Worm (Caenorhabditis elegans) whole organism, L2 larva: ENCODE data around the gene clec-240.

Source experiments
- ZK546.5 ChIP-seq: sonication (generic microtip); optimal IDR thresholded peaks from 2 replicates; lab custom pipeline; 2017; ENCODE audit warnings: missing biosample characterization, missing genetic modification characterization
- aly-2 ChIP-seq: fragments of 150-350 bp; optimal IDR thresholded peaks from 2 replicates; lab custom pipeline; 2014; ENCODE audit warnings: missing biosample characterization, missing genetic modification characterization
- blmp-1 ChIP-seq: sonication (generic microtip); optimal IDR thresholded peaks from 2 replicates; lab custom pipeline; 2017; ENCODE audit warnings: missing genetic modification characterization, mild to moderate bottlenecking, missing compliant biosample characterization, antibody characterized with exemption, moderate library complexity; ENCODE audit not compliant: insufficient read depth
- lin-39 ChIP-seq: fragments of 150-350 bp; optimal IDR thresholded peaks from 2 replicates; lab custom pipeline; 2014; ENCODE audit warnings: missing biosample characterization, missing genetic modification reagents, missing genetic modification characterization
- mab-5 ChIP-seq: fragments of 150-350 bp; optimal IDR thresholded peaks from 2 replicates; lab custom pipeline; 2014; ENCODE audit warnings: missing biosample characterization, missing genetic modification characterization
- mdl-1 ChIP-seq, 2 experiments: fragments of 150-350 bp in 1 of 2; sonication (generic microtip) in 1 of 2; optimal IDR thresholded peaks; 2 replicates each; lab custom pipeline; 2017; ENCODE audit warnings: missing biosample characterization in 2 of 2, missing genetic modification characterization in 2 of 2
- nhr-10 ChIP-seq: sonication (generic microtip); optimal IDR thresholded peaks from 2 replicates; lab custom pipeline; 2017; ENCODE audit warnings: missing biosample characterization, missing genetic modification characterization
- nhr-11 ChIP-seq: fragments of 150-350 bp; optimal IDR thresholded peaks from 2 replicates; lab custom pipeline; 2014; ENCODE audit warnings: missing biosample characterization, missing genetic modification characterization
- skn-1 ChIP-seq: sonication (generic microtip); optimal IDR thresholded peaks from 2 replicates; lab custom pipeline; 2017; ENCODE audit warnings: missing biosample characterization, missing genetic modification characterization
- unc-55 ChIP-seq: fragments of 150-350 bp; sonication (generic microtip); optimal IDR thresholded peaks from 3 replicates; lab custom pipeline; 2014; ENCODE audit warnings: missing biosample characterization, missing genetic modification reagents, missing genetic modification characterization
- unc-62 ChIP-seq: fragments of 150-350 bp; optimal IDR thresholded peaks from 2 replicates; lab custom pipeline; 2014; ENCODE audit warnings: missing biosample characterization, missing genetic modification reagents, missing genetic modification characterization
- zag-1 ChIP-seq: fragments of 150-350 bp; optimal IDR thresholded peaks from 2 replicates; lab custom pipeline; 2014; ENCODE audit warnings: missing biosample characterization, missing genetic modification characterization
- ztf-4 ChIP-seq: fragments of 150-350 bp; optimal IDR thresholded peaks from 2 replicates; lab custom pipeline; 2014; ENCODE audit warnings: missing biosample characterization, missing genetic modification characterization

- TF ChIP-seq mab-5 (no peak), unc-62 (GFP tag; lab: Kevin White, UChicago) (no peak), nhr-10 (no peak), skn-1 (no peak), aly-2 (no peak), unc-55 (GFP tag; lab: Kevin White, UChicago) (no peak), ZK546.5 (tag; lab: Kevin White, UChicago) (no peak), nhr-11 (tag; lab: Kevin White, UChicago) (no peak), ztf-4 (tag; lab: Kevin White, UChicago) (no peak), zag-1 (tag; lab: Kevin White, UChicago) (no peak), mdl-1 (tag; optimal IDR thresholded peaks at IDR 0.05; lab: Kevin White, UChicago) (no peak), blmp-1 (no peak), lin-39 (no peak)
These were observed 3.4 kb downstream of the clec-240 start, which contains the start of gene clec-241 for ce11 chrV:17013232-17013631.
